Fruit fly (Drosophila melanogaster) whole organism: ENCODE results near the gene CG8924.

Experiments used
- CG8478 ChIP-seq: fragments of >200 bp; optimal IDR thresholded peaks from 2 replicates; lab custom pipeline; 2018; ENCODE audit warnings: inconsistent platforms
- Dll ChIP-seq: fragments of >200 bp; optimal IDR thresholded peaks from 2 replicates; lab custom pipeline; 2017
- EcR ChIP-seq, 2 experiments: fragments of >200 bp; optimal IDR thresholded peaks; 2 replicates each; lab custom pipeline; 2017; ENCODE audit warnings: missing biosample characterization in 2 of 2, missing genetic modification characterization in 2 of 2, missing genetic modification reagents in 2 of 2
- pan ChIP-seq: fragments of >200 bp; optimal IDR thresholded peaks from 2 replicates; lab custom pipeline; 2017
- psq ChIP-seq: fragments of >200 bp; optimal IDR thresholded peaks from 2 replicates; lab custom pipeline; 2017
- usp ChIP-seq: fragments of >200 bp; optimal IDR thresholded peaks from 2 replicates; lab custom pipeline; 2017; ENCODE audit warnings: missing biosample characterization, missing genetic modification characterization, mixed read lengths

CG8924 gene

dm6 chrX:15941527-15941926 lies 650 bp downstream of the CG8924 start:
- TF ChIP-seq CG8478 (lab: Kevin White, UChicago) (no peak), Dll (lab: Kevin White, UChicago) (no peak), psq (no peak), usp (GFP tag; lab: Kevin White, UChicago) (no peak), pan (lab: Kevin White, UChicago) (no peak), EcR (GFP tag; optimal IDR thresholded peaks at IDR 0.05; lab: Kevin White, UChicago) (no peak)

dm6 chrX:15944735-15945323 lies 4.0 kb downstream of the CG8924 start, which contains the start of gene Rrp47:
Gene Rrp47 (plus strand): TSS chrX:15944897.
- TF ChIP-seq usp (GFP tag; lab: Kevin White, UChicago): no peak

dm6 chrX:15950056-15950455 lies 9.2 kb downstream of the CG8924 start:
- TF ChIP-seq usp (GFP tag; lab: Kevin White, UChicago) (no peak), EcR (GFP tag; optimal IDR thresholded peaks at IDR 0.05; lab: Kevin White, UChicago) (no peak), CG8478 (lab: Kevin White, UChicago) (no peak), Dll (lab: Kevin White, UChicago) (no peak), pan (lab: Kevin White, UChicago) (no peak), psq (no peak)

- TF ChIP-seq CG8478 (lab: Kevin White, UChicago): no peak
Observed at dm6 chrX:15969577-15969976, 28.7 kb downstream of the CG8924 start.

dm6 chrX:15971574-15971973 lies 30.7 kb downstream of the CG8924 start:
- no peak for TF ChIP-seq pan (lab: Kevin White, UChicago)
- no peak for TF ChIP-seq psq
- no peak for TF ChIP-seq CG8478 (lab: Kevin White, UChicago)
- no peak for TF ChIP-seq Dll (lab: Kevin White, UChicago)
- no peak for TF ChIP-seq usp (GFP tag; lab: Kevin White, UChicago)
- no peak for TF ChIP-seq EcR (GFP tag; optimal IDR thresholded peaks at IDR 0.05; lab: Kevin White, UChicago)

dm6 chrX:15973157-15973774 lies 32.4 kb downstream of the CG8924 start, which contains the start of gene mmd:
Gene mmd (minus strand): TSS chrX:15973159.
- TF ChIP-seq CG8478 (lab: Kevin White, UChicago) (no peak), psq (no peak), usp (GFP tag; lab: Kevin White, UChicago) (no peak), pan (lab: Kevin White, UChicago) (no peak), Dll (lab: Kevin White, UChicago) (no peak), EcR (GFP tag; optimal IDR thresholded peaks at IDR 0.05; lab: Kevin White, UChicago) (no peak)

dm6 chrX:15974125-15974524 lies 33.2 kb downstream of the CG8924 start, which contains the start of gene Or13a:
Gene Or13a (plus strand): TSS chrX:15974425.
- TF ChIP-seq EcR (GFP tag; optimal IDR thresholded peaks at IDR 0.05; lab: Kevin White, UChicago) (no peak), Dll (lab: Kevin White, UChicago) (no peak), pan (lab: Kevin White, UChicago) (no peak), usp (GFP tag; lab: Kevin White, UChicago) (no peak), CG8478 (lab: Kevin White, UChicago) (no peak), psq (no peak)

dm6 chrX:15976568-15976967 lies 35.7 kb downstream of the CG8924 start, which contains the start of gene CG42766:
Gene CG42766 (plus strand): TSS chrX:15976868.
- no peak for TF ChIP-seq psq
- TF ChIP-seq Dll (lab: Kevin White, UChicago): no peak
- TF ChIP-seq CG8478 (lab: Kevin White, UChicago): no peak
- TF ChIP-seq pan (lab: Kevin White, UChicago): no peak
- no peak for TF ChIP-seq usp (GFP tag; lab: Kevin White, UChicago)

dm6 chrX:15982844-15983243 lies 42.0 kb downstream of the CG8924 start, which contains the start of gene Cep164:
Gene Cep164 (minus strand): TSS chrX:15982944.
- TF ChIP-seq usp (GFP tag; lab: Kevin White, UChicago) (no peak), pan (lab: Kevin White, UChicago) (no peak), EcR (GFP tag; optimal IDR thresholded peaks at IDR 0.05; lab: Kevin White, UChicago) (no peak)

- no peak for TF ChIP-seq pan (lab: Kevin White, UChicago)
- TF ChIP-seq Dll (lab: Kevin White, UChicago): no peak
- TF ChIP-seq usp (GFP tag; lab: Kevin White, UChicago): no peak
- TF ChIP-seq psq: no peak
- no peak for TF ChIP-seq EcR (GFP tag; optimal IDR thresholded peaks at IDR 0.05; lab: Kevin White, UChicago)
- no peak for TF ChIP-seq CG8478 (lab: Kevin White, UChicago)
Observed at dm6 chrX:15983501-15983900, 42.6 kb downstream of the CG8924 start, which contains the start of gene Slc25A46a. Gene Slc25A46a (plus strand): TSS chrX:15983772.

- TF ChIP-seq psq (no peak), pan (lab: Kevin White, UChicago) (no peak), usp (GFP tag; lab: Kevin White, UChicago) (no peak), Dll (lab: Kevin White, UChicago) (no peak), EcR (GFP tag; optimal IDR thresholded peaks at IDR 0.05; lab: Kevin White, UChicago) (no peak), CG8478 (lab: Kevin White, UChicago) (no peak)
Observed at dm6 chrX:15986654-15987053, 45.8 kb downstream of the CG8924 start, which contains the start of gene ND-20. Gene ND-20 (minus strand): TSS chrX:15986808.

- TF ChIP-seq Dll (lab: Kevin White, UChicago): no peak
- TF ChIP-seq CG8478 (lab: Kevin White, UChicago): no peak
- TF ChIP-seq usp (GFP tag; lab: Kevin White, UChicago): no peak
- TF ChIP-seq pan (lab: Kevin White, UChicago): no peak
- no peak for TF ChIP-seq EcR (GFP tag; optimal IDR thresholded peaks at IDR 0.05; lab: Kevin White, UChicago)
- no peak for TF ChIP-seq psq
Observed at dm6 chrX:15989631-15990030, 48.8 kb downstream of the CG8924 start.
